Worm (Caenorhabditis elegans): Measurements from ENCODE around the gene ubxn-2.

ce11 chrIV:2712935-2713334, 12.7 kb downstream of the ubxn-2 start, which contains the start of gene Y94H6A.12:
- no peak for TF ChIP-seq lin-40 (tag; optimal IDR thresholded peaks at IDR 0.05)
- no peak for TF ChIP-seq ztf-28 (GFP tag; IDR thresholded peaks at IDR 0.05)
- no peak for TF ChIP-seq B0019.2 (GFP tag; conservative IDR thresholded peaks at IDR 0.05)
- no peak for TF ChIP-seq ztf-3 (GFP tag; optimal IDR thresholded peaks at IDR 0.05)
- TF ChIP-seq snpc-4 (GFP tag; optimal IDR thresholded peaks at IDR 0.05): no peak
- no peak for TF ChIP-seq snpc-4 (tag; optimal IDR thresholded peaks at IDR 0.05)
- TF ChIP-seq ceh-100 (GFP tag; IDR thresholded peaks at IDR 0.05): no peak
- no peak for TF ChIP-seq aptf-3 (GFP tag; IDR thresholded peaks at IDR 0.05)
